Worm (Caenorhabditis elegans) whole organism, mixed stage, embryonic: Measurements from ENCODE around the gene npr-39.

Source experiments
- M03D4.4 ChIP-seq: sonication (generic microtip); optimal IDR thresholded peaks from 2 replicates; lab custom pipeline; 2017; ENCODE audit warnings: mild to moderate bottlenecking, missing genetic modification characterization, missing compliant biosample characterization
- bed-3 ChIP-seq: fragments of 200-800 bp; sonication (Bioruptor generic); optimal IDR thresholded peaks from 3 replicates; lab custom pipeline; 2018; ENCODE audit warnings: mild to moderate bottlenecking, missing genetic modification characterization, moderate library complexity, missing compliant biosample characterization
- blmp-1 ChIP-seq: fragments of 150-350 bp; optimal IDR thresholded peaks from 2 replicates; lab custom pipeline; 2014; ENCODE audit warnings: missing biosample characterization, missing genetic modification characterization
- ceh-39 ChIP-seq: fragments of 150-350 bp; optimal IDR thresholded peaks from 2 replicates; lab custom pipeline; 2014; ENCODE audit warnings: missing biosample characterization, missing genetic modification characterization
- ceh-43 ChIP-seq: fragments of 200-800 bp; sonication (Bioruptor generic); optimal IDR thresholded peaks from 2 replicates; lab custom pipeline; 2018; ENCODE audit warnings: mild to moderate bottlenecking, missing genetic modification characterization, moderate library complexity, missing compliant biosample characterization
- ceh-83 ChIP-seq: fragments of 200-800 bp; sonication (Bioruptor generic); optimal IDR thresholded peaks from 2 replicates; lab custom pipeline; 2018; ENCODE audit warnings: mild to moderate bottlenecking, missing genetic modification characterization, missing compliant biosample characterization
- ces-1 ChIP-seq: fragments of 150-350 bp; optimal IDR thresholded peaks from 2 replicates; lab custom pipeline; 2014; ENCODE audit warnings: missing biosample characterization, missing genetic modification reagents, missing genetic modification characterization
- cnd-1 ChIP-seq: fragments of 200-800 bp; sonication (Bioruptor generic); optimal IDR thresholded peaks from 2 replicates; lab custom pipeline; 2018; ENCODE audit warnings: mild to moderate bottlenecking, missing genetic modification characterization, missing compliant biosample characterization
- drap-1 ChIP-seq: fragments of 200-800 bp; sonication (Bioruptor generic); optimal IDR thresholded peaks from 3 replicates; lab custom pipeline; 2018; ENCODE audit warnings: mild to moderate bottlenecking, missing genetic modification characterization, missing compliant biosample characterization
- elt-1 ChIP-seq: sonication (generic microtip); optimal IDR thresholded peaks from 2 replicates; lab custom pipeline; 2017; ENCODE audit warnings: missing genetic modification characterization, mild to moderate bottlenecking, missing compliant biosample characterization, antibody characterized with exemption, moderate library complexity, borderline replicate concordance; ENCODE audit not compliant: insufficient read depth
- elt-3 ChIP-seq: fragments of 150-350 bp; optimal IDR thresholded peaks from 2 replicates; lab custom pipeline; 2014; ENCODE audit warnings: missing biosample characterization, missing genetic modification characterization
- flh-1 ChIP-seq: fragments of 200-800 bp; sonication (Bioruptor generic); optimal IDR thresholded peaks from 2 replicates; lab custom pipeline; 2018; ENCODE audit warnings: mild to moderate bottlenecking, missing genetic modification characterization, moderate library complexity, missing compliant biosample characterization
- ham-2 ChIP-seq: fragments of 200-800 bp; sonication (Bioruptor generic); optimal IDR thresholded peaks from 2 replicates; lab custom pipeline; 2018; ENCODE audit warnings: mild to moderate bottlenecking, missing genetic modification characterization, missing compliant biosample characterization
- hlh-1 ChIP-seq: fragments of 150-350 bp; optimal IDR thresholded peaks from 2 replicates; lab custom pipeline; 2014; ENCODE audit warnings: missing biosample characterization, missing genetic modification reagents, missing genetic modification characterization
- lin-13 ChIP-seq: fragments of 150-350 bp; optimal IDR thresholded peaks from 2 replicates; lab custom pipeline; 2014; ENCODE audit warnings: missing biosample characterization, missing genetic modification characterization
- lin-32 ChIP-seq: fragments of 200-800 bp; sonication (Bioruptor generic); optimal IDR thresholded peaks from 2 replicates; lab custom pipeline; 2018; ENCODE audit warnings: mild to moderate bottlenecking, missing genetic modification characterization, missing compliant biosample characterization
- lsy-2 ChIP-seq: fragments of 150-350 bp; optimal IDR thresholded peaks from 2 replicates; lab custom pipeline; 2014; ENCODE audit warnings: missing biosample characterization, missing genetic modification characterization
- mab-5 ChIP-seq: fragments of 150-350 bp; optimal IDR thresholded peaks from 2 replicates; lab custom pipeline; 2014; ENCODE audit warnings: missing biosample characterization, missing genetic modification characterization
- mep-1 ChIP-seq: fragments of 150-350 bp; optimal IDR thresholded peaks from 2 replicates; lab custom pipeline; 2017; ENCODE audit warnings: missing biosample characterization, missing genetic modification reagents, missing genetic modification characterization, inconsistent platforms
- mls-2 ChIP-seq: sonication (generic microtip); optimal IDR thresholded peaks from 2 replicates; lab custom pipeline; 2016; ENCODE audit warnings: mild to moderate bottlenecking, missing genetic modification characterization, moderate library complexity, missing compliant biosample characterization
- nhr-2 ChIP-seq: fragments of 150-350 bp; optimal IDR thresholded peaks from 2 replicates; lab custom pipeline; 2014; ENCODE audit warnings: missing biosample characterization, missing genetic modification characterization
- nhr-237 ChIP-seq: fragments of 150-350 bp; optimal IDR thresholded peaks from 2 replicates; lab custom pipeline; 2014; ENCODE audit warnings: missing biosample characterization, missing genetic modification characterization
- nhr-76 ChIP-seq: sonication (generic microtip); optimal IDR thresholded peaks from 2 replicates; lab custom pipeline; 2017; ENCODE audit warnings: missing biosample characterization, missing genetic modification characterization
- pha-4 ChIP-seq: fragments of 150-350 bp; optimal IDR thresholded peaks from 2 replicates; lab custom pipeline; 2018; ENCODE audit warnings: missing biosample characterization, missing genetic modification reagents, missing genetic modification characterization
- sem-2 ChIP-seq: fragments of 200-800 bp; sonication (Bioruptor generic); optimal IDR thresholded peaks from 2 replicates; lab custom pipeline; 2018; ENCODE audit warnings: mild to moderate bottlenecking, missing genetic modification characterization, missing compliant biosample characterization
- snpc-4 ChIP-seq: fragments of 150-350 bp; optimal IDR thresholded peaks from 2 replicates; lab custom pipeline; 2014; ENCODE audit warnings: missing biosample characterization, missing genetic modification characterization
- sptf-1 ChIP-seq: sonication (generic microtip); optimal IDR thresholded peaks from 2 replicates; lab custom pipeline; 2017; ENCODE audit warnings: mild to moderate bottlenecking, missing genetic modification characterization, moderate library complexity, missing compliant biosample characterization
- tbx-8 ChIP-seq: fragments of 200-800 bp; sonication (Bioruptor generic); optimal IDR thresholded peaks from 2 replicates; lab custom pipeline; 2018; ENCODE audit warnings: mild to moderate bottlenecking, missing genetic modification characterization, moderate library complexity, missing compliant biosample characterization
- unc-120 ChIP-seq: sonication (generic microtip); optimal IDR thresholded peaks from 2 replicates; lab custom pipeline; 2017; ENCODE audit warnings: missing genetic modification characterization, missing compliant biosample characterization; ENCODE audit not compliant: poor library complexity, severe bottlenecking
- unc-39 ChIP-seq: fragments of 150-350 bp; optimal IDR thresholded peaks from 2 replicates; lab custom pipeline; 2014; ENCODE audit warnings: missing biosample characterization, missing genetic modification characterization
- unc-62 ChIP-seq: fragments of 150-350 bp; optimal IDR thresholded peaks from 2 replicates; lab custom pipeline; 2014; ENCODE audit warnings: missing biosample characterization, missing genetic modification reagents, missing genetic modification characterization
- zip-8 ChIP-seq: fragments of 150-350 bp; optimal IDR thresholded peaks from 2 replicates; lab custom pipeline; 2014; ENCODE audit warnings: missing biosample characterization, missing genetic modification characterization

npr-39 gene

ce11 chrV:10041484-10041883 lies 25.4 kb upstream of the npr-39 start:
- no peak for TF ChIP-seq unc-62 (GFP tag; lab: Kevin White, UChicago)
- peak; percentile 63 for TF ChIP-seq sptf-1

ce11 chrV:10042254-10042653 lies 24.6 kb upstream of the npr-39 start:
- TF ChIP-seq lsy-2 (tag; lab: Kevin White, UChicago) (peak; percentile 95), unc-62 (GFP tag; lab: Kevin White, UChicago) (peak; percentile 71), cnd-1 (tag; lab: Kevin White, UChicago) (no peak), M03D4.4 (no peak), lin-13 (tag; lab: Kevin White, UChicago) (peak; percentile 45), sptf-1 (no peak), nhr-2 (tag; lab: Kevin White, UChicago) (peak; percentile 0), elt-1 (tag; lab: Kevin White, UChicago) (no peak), nhr-76 (no peak), blmp-1 (no peak), unc-120 (tag; lab: Kevin White, UChicago) (no peak), drap-1 (no peak), mls-2 (tag; lab: Kevin White, UChicago) (no peak), mep-1 (tag; lab: Kevin White, UChicago) (peak; percentile 51), nhr-237 (tag; lab: Kevin White, UChicago) (peak; percentile 52), ces-1 (peak; percentile 77), ceh-43 (no peak), lin-32 (GFP tag; lab: Kevin White, UChicago) (no peak), ceh-39 (tag; lab: Kevin White, UChicago) (peak; percentile 3), unc-39 (tag; lab: Kevin White, UChicago) (no peak), pha-4 (tag; lab: Kevin White, UChicago) (peak; percentile 77), zip-8 (tag; lab: Kevin White, UChicago) (no peak), hlh-1 (peak; percentile 28), elt-3 (tag; lab: Kevin White, UChicago) (no peak), sem-2 (no peak), snpc-4 (tag; lab: Kevin White, UChicago) (no peak), bed-3 (no peak)
- TF ChIP-seq, all 35 proteins: peak for 10

- no peak for TF ChIP-seq snpc-4 (tag; lab: Kevin White, UChicago)
- TF ChIP-seq sptf-1, result peak; percentile 3
- no peak for TF ChIP-seq nhr-76
- TF ChIP-seq lsy-2 (tag; lab: Kevin White, UChicago), result no peak
- no peak for TF ChIP-seq tbx-8 (GFP tag; lab: Kevin White, UChicago)
Measured at ce11 chrV:10043234-10043796, 23.6 kb upstream of the npr-39 start, which contains the start of gene T06E8.8. Gene T06E8.8, plus strand, starts transcription at chrV:10043746.

ce11 chrV:10044735-10045134 lies 22.1 kb upstream of the npr-39 start:
- TF ChIP-seq zip-8 (tag; lab: Kevin White, UChicago) (no peak), cnd-1 (tag; lab: Kevin White, UChicago) (no peak), hlh-1 (no peak), snpc-4 (tag; lab: Kevin White, UChicago) (no peak), drap-1 (no peak), nhr-237 (tag; lab: Kevin White, UChicago) (no peak), elt-3 (tag; lab: Kevin White, UChicago) (no peak), ceh-83 (GFP tag; lab: Kevin White, UChicago) (no peak), pha-4 (tag; lab: Kevin White, UChicago) (no peak), elt-1 (tag; lab: Kevin White, UChicago) (no peak), ham-2 (GFP tag; lab: Kevin White, UChicago) (no peak), sem-2 (no peak), bed-3 (no peak), M03D4.4 (no peak), flh-1 (no peak), mab-5 (tag; lab: Kevin White, UChicago) (no peak), ceh-39 (tag; lab: Kevin White, UChicago) (no peak), ces-1 (no peak)

- peak; percentile 10 for TF ChIP-seq ces-1
- no peak for TF ChIP-seq mab-5 (tag; lab: Kevin White, UChicago)
Measured at ce11 chrV:10046503-10046902, 20.4 kb upstream of the npr-39 start.
